Worm (Caenorhabditis elegans) whole organism, L3 larva: ENCODE data around the gene Y102E9.5.

Source experiments
- R02D3.7 ChIP-seq: fragments of 150-350 bp; optimal IDR thresholded peaks from 2 replicates; lab custom pipeline; 2014; ENCODE audit warnings: missing biosample characterization, missing genetic modification characterization
- ZK546.5 ChIP-seq: sonication (generic microtip); optimal IDR thresholded peaks from 2 replicates; lab custom pipeline; 2017; ENCODE audit warnings: missing biosample characterization, missing genetic modification characterization
- aly-2 ChIP-seq: fragments of 150-350 bp; optimal IDR thresholded peaks from 2 replicates; lab custom pipeline; 2014; ENCODE audit warnings: missing biosample characterization, missing genetic modification characterization
- ceh-16 ChIP-seq: sonication (generic microtip); optimal IDR thresholded peaks from 2 replicates; lab custom pipeline; 2017; ENCODE audit warnings: missing biosample characterization, missing genetic modification characterization
- ceh-28 ChIP-seq: fragments of 150-350 bp; optimal IDR thresholded peaks from 2 replicates; lab custom pipeline; 2014; ENCODE audit warnings: missing biosample characterization, missing genetic modification reagents, missing genetic modification characterization
- ceh-82 ChIP-seq: fragments of 150-350 bp; optimal IDR thresholded peaks from 2 replicates; lab custom pipeline; 2014; ENCODE audit warnings: missing biosample characterization, missing genetic modification characterization
- ceh-9 ChIP-seq: sonication (generic microtip); optimal IDR thresholded peaks from 2 replicates; lab custom pipeline; 2018; ENCODE audit warnings: missing biosample characterization, missing genetic modification characterization
- daf-12 ChIP-seq: fragments of 150-350 bp; optimal IDR thresholded peaks from 2 replicates; lab custom pipeline; 2014; ENCODE audit warnings: missing biosample characterization, missing genetic modification reagents, missing genetic modification characterization
- egl-27 ChIP-seq: sonication (generic microtip); optimal IDR thresholded peaks from 4 replicates; lab custom pipeline; 2017; ENCODE audit warnings: missing biosample characterization, missing genetic modification reagents, missing genetic modification characterization
- egl-5 ChIP-seq: fragments of 150-350 bp; optimal IDR thresholded peaks from 2 replicates; lab custom pipeline; 2017; ENCODE audit warnings: missing biosample characterization, missing genetic modification reagents, missing genetic modification characterization, inconsistent platforms
- elt-2 ChIP-seq: sonication (generic microtip); optimal IDR thresholded peaks from 2 replicates; lab custom pipeline; 2016; ENCODE audit warnings: missing genetic modification reagents, mild to moderate bottlenecking, missing genetic modification characterization, missing compliant biosample characterization
- elt-3 ChIP-seq, 3 experiments: fragments of 150-350 bp in 1 of 3; sonication (generic microtip) in 2 of 3; optimal IDR thresholded peaks; 2 replicates in 2 of 3; 4 replicates in 1 of 3; lab custom pipeline; 2014 to 2017; ENCODE audit warnings: missing biosample characterization in 3 of 3, missing genetic modification characterization in 3 of 3
- eor-1 ChIP-seq, 2 experiments: fragments of 150-350 bp; optimal IDR thresholded peaks; 2 replicates each; lab custom pipeline; 2014 to 2018; ENCODE audit warnings: missing biosample characterization in 2 of 2, missing genetic modification characterization in 2 of 2
- fkh-10 ChIP-seq: sonication (generic microtip); optimal IDR thresholded peaks from 2 replicates; lab custom pipeline; 2017; ENCODE audit warnings: missing biosample characterization, missing genetic modification reagents, missing genetic modification characterization
- fkh-2 ChIP-seq: fragments of 150-350 bp; optimal IDR thresholded peaks from 2 replicates; lab custom pipeline; 2014; ENCODE audit warnings: missing biosample characterization, missing genetic modification reagents, missing genetic modification characterization
- fos-1 ChIP-seq: fragments of 150-350 bp; optimal IDR thresholded peaks from 2 replicates; lab custom pipeline; 2014; ENCODE audit warnings: missing biosample characterization, missing genetic modification characterization
- hmg-11 ChIP-seq: sonication (generic microtip); optimal IDR thresholded peaks from 2 replicates; lab custom pipeline; 2016; ENCODE audit warnings: missing genetic modification characterization, missing compliant biosample characterization
- jun-1 ChIP-seq: fragments of 150-350 bp; optimal IDR thresholded peaks from 2 replicates; lab custom pipeline; 2014; ENCODE audit warnings: missing biosample characterization, missing genetic modification reagents, missing genetic modification characterization
- lin-15B ChIP-seq: fragments of 150-350 bp; optimal IDR thresholded peaks from 2 replicates; lab custom pipeline; 2014; ENCODE audit warnings: missing biosample characterization, missing genetic modification characterization
- lsy-12 ChIP-seq: sonication (generic microtip); optimal IDR thresholded peaks from 2 replicates; lab custom pipeline; 2016; ENCODE audit warnings: mild to moderate bottlenecking, missing genetic modification characterization, missing compliant biosample characterization
- mdl-1 ChIP-seq: fragments of 150-350 bp; optimal IDR thresholded peaks from 2 replicates; lab custom pipeline; 2014; ENCODE audit warnings: missing biosample characterization, missing genetic modification characterization
- nhr-12 ChIP-seq: fragments of 150-350 bp; optimal IDR thresholded peaks from 2 replicates; lab custom pipeline; 2014; ENCODE audit warnings: missing biosample characterization, missing genetic modification characterization
- nhr-23 ChIP-seq: fragments of 150-350 bp; optimal IDR thresholded peaks from 2 replicates; lab custom pipeline; 2014; ENCODE audit warnings: missing biosample characterization, missing genetic modification reagents, missing genetic modification characterization
- nhr-25 ChIP-seq: sonication (generic microtip); optimal IDR thresholded peaks from 2 replicates; lab custom pipeline; 2017; ENCODE audit warnings: missing biosample characterization, missing genetic modification characterization
- nhr-28 ChIP-seq: fragments of 150-350 bp; optimal IDR thresholded peaks from 2 replicates; lab custom pipeline; 2014; ENCODE audit warnings: missing biosample characterization, missing genetic modification characterization
- nhr-67 ChIP-seq: fragments of 150-350 bp; optimal IDR thresholded peaks from 2 replicates; lab custom pipeline; 2014; ENCODE audit warnings: missing biosample characterization, missing genetic modification characterization
- nhr-76 ChIP-seq: fragments of 150-350 bp; sonication (generic microtip); optimal IDR thresholded peaks from 5 replicates; lab custom pipeline; 2014; ENCODE audit warnings: missing biosample characterization, missing genetic modification characterization
- pha-4 ChIP-seq: fragments of 150-350 bp; optimal IDR thresholded peaks from 2 replicates; lab custom pipeline; 2014; ENCODE audit warnings: missing biosample characterization, missing genetic modification reagents, missing genetic modification characterization
- pqm-1 ChIP-seq: fragments of 150-350 bp; optimal IDR thresholded peaks from 2 replicates; lab custom pipeline; 2017; ENCODE audit warnings: missing biosample characterization, missing genetic modification characterization, inconsistent platforms
- sea-2 ChIP-seq: fragments of 150-350 bp; sonication (generic microtip); optimal IDR thresholded peaks from 4 replicates; lab custom pipeline; 2014; ENCODE audit warnings: missing biosample characterization, missing genetic modification reagents, missing genetic modification characterization
- skn-1 ChIP-seq: fragments of 150-350 bp; optimal IDR thresholded peaks from 2 replicates; lab custom pipeline; 2014; ENCODE audit warnings: missing biosample characterization, missing genetic modification characterization
- tbx-2 ChIP-seq: sonication (generic microtip); optimal IDR thresholded peaks from 2 replicates; lab custom pipeline; 2016; ENCODE audit warnings: mild to moderate bottlenecking, missing genetic modification characterization, missing compliant biosample characterization
- unc-39 ChIP-seq: sonication (generic microtip); optimal IDR thresholded peaks from 4 replicates; lab custom pipeline; 2017; ENCODE audit warnings: missing biosample characterization, missing genetic modification characterization
- unc-62 ChIP-seq: fragments of 150-350 bp; sonication (generic microtip); optimal IDR thresholded peaks from 4 replicates; lab custom pipeline; 2014; ENCODE audit warnings: missing biosample characterization, missing genetic modification reagents, missing genetic modification characterization
- zag-1 ChIP-seq: fragments of 150-350 bp; optimal IDR thresholded peaks from 2 replicates; lab custom pipeline; 2014; ENCODE audit warnings: missing biosample characterization, missing genetic modification characterization
- ztf-4 ChIP-seq: fragments of 150-350 bp; optimal IDR thresholded peaks from 2 replicates; lab custom pipeline; 2014; ENCODE audit warnings: missing biosample characterization, missing genetic modification characterization

Y102E9.5 gene

DNA sequence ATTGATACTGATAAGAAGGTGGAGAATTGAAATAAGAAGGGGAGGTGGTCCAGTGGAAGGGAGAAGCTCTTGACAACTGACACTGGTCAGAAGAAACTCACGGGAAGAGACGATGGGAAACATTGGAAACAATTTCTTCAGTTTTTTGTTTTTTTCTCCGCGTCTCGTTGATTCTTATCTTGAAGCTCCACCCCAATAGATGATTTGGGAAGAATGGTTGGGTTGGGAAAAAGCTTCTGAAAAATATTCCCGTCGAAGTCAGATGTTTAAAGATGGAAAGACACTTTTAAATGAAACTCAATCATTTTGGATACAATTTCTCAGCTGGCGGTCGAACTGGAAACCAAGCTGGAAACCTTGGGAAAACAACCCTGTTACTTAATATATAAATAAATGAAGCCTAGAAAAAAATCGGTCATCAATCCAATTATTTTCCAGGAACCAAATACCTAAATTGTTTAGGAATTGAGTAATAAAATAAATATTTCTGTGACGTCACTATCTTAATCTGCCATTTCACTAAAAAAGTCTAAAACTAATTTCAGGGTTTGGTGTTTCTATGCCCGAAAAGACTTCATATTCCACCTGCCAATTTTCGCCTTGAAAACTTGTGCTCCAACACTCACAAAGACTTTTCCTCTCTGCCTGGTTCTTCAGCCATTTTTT, at the start of gene Y102E9.5, which contains the start of gene odr-4:
Y102E9.5 (minus strand) TSS at position 101 of the 666 bp plus-strand sequence.
odr-4 (plus strand) TSS at position 616 of the 666 bp plus-strand sequence.
- TF ChIP-seq ceh-9 (tag; lab: Kevin White, UChicago) = no peak
- TF ChIP-seq egl-27 = no peak
- no peak for TF ChIP-seq elt-3 (tag; optimal IDR thresholded peaks at IDR 0.05; lab: Kevin White, UChicago)
- TF ChIP-seq tbx-2 = no peak
- no peak for TF ChIP-seq elt-2
- no peak for TF ChIP-seq ZK546.5 (tag; lab: Kevin White, UChicago)
- TF ChIP-seq ceh-16 = no peak
- TF ChIP-seq unc-62 (GFP tag; lab: Kevin White, UChicago) = no peak
- TF ChIP-seq sea-2 (GFP tag; lab: Kevin White, UChicago) = no peak
- TF ChIP-seq hmg-11 (tag; lab: Kevin White, UChicago) = no peak
- TF ChIP-seq nhr-23 (tag; lab: Kevin White, UChicago) = no peak
- TF ChIP-seq lin-15B = no peak
- TF ChIP-seq mdl-1 (tag; lab: Kevin White, UChicago) = no peak
- TF ChIP-seq nhr-25 = no peak
- TF ChIP-seq daf-12 (tag; lab: Kevin White, UChicago) = no peak
- TF ChIP-seq egl-5 (tag; lab: Kevin White, UChicago) = no peak

DNA sequence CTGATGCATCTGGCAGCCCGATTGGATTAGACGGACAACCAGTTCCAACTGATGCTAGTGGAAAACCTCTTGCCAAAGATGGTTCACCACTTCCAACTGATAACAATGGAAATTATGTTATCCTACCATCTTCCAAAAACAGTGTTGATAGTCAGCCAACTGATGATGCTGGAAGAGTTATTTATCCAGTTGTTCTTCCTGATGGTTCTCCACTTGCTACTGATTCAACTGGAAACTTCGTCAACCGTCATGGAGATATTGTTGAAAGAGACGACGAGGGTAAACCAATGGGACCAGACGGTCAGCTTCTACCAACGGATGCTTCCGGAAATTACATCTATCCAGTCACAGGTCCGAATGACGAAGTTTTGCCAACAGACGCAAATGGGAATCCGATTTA, 26.7 kb upstream of the Y102E9.5 start:
- TF ChIP-seq ceh-28 (tag; lab: Kevin White, UChicago) = no peak
- no peak for TF ChIP-seq skn-1 (tag; lab: Kevin White, UChicago)
- no peak for TF ChIP-seq mdl-1 (tag; lab: Kevin White, UChicago)
- TF ChIP-seq nhr-76 (tag; lab: Kevin White, UChicago) = no peak
- TF ChIP-seq ceh-16 = no peak
- no peak for TF ChIP-seq elt-2

DNA sequence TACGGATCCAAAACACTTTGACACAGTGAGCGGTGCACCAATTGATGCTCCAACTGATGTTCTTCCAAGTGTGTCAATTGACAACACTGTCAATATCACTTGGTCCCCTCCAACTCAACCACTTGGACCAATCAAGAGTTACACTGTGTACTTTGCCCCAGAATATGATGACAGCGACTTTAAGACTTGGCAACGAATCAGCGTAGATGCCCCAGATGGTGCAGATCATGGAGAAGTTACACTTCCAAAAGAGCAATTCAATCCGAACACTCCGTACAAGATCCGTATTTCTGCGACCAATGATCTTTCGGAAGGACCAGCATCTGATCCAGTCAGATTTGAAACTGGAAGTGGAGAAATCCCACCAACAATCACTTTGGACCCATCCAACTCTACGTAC, 22.5 kb upstream of the Y102E9.5 start:
- TF ChIP-seq egl-27 (no peak), nhr-23 (tag; lab: Kevin White, UChicago) (no peak), elt-3 (tag; optimal IDR thresholded peaks at IDR 0.05; lab: Kevin White, UChicago) (no peak), mdl-1 (tag; lab: Kevin White, UChicago) (no peak), aly-2 (tag; lab: Kevin White, UChicago) (no peak), eor-1 (tag; optimal IDR thresholded peaks at IDR 0.05; lab: Kevin White, UChicago) (no peak), nhr-76 (tag; lab: Kevin White, UChicago) (no peak), pqm-1 (tag; lab: Kevin White, UChicago) (no peak)

DNA sequence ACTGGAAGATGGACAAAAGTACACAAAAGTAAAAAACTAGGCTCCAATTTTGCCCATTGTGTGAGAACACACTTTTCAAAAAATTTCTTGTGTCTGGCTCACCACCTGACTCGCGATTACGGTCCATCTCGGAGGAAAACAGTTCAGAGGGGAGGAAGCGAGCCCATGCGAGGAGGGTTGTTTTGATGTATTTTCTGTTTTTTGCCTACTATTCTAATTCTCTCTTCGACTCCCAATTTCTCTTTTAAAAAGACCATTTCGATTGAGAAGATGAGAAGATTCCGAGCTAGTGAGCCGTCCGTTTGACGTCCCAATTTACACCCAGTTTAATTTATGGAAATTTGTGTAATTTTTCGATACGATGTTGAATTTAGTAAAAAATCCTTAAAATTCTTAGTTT, 16.6 kb upstream of the Y102E9.5 start:
- TF ChIP-seq unc-62 (GFP tag; lab: Kevin White, UChicago) (no peak), zag-1 (tag; lab: Kevin White, UChicago) (no peak), nhr-28 (tag; lab: Kevin White, UChicago) (no peak), jun-1 (tag; lab: Kevin White, UChicago) (no peak), lin-15B (no peak), fkh-2 (no peak), egl-5 (tag; lab: Kevin White, UChicago) (no peak), fkh-10 (GFP tag; lab: Kevin White, UChicago) (no peak), egl-27 (no peak), mdl-1 (tag; lab: Kevin White, UChicago) (no peak), unc-39 (tag; lab: Kevin White, UChicago) (no peak), sea-2 (GFP tag; lab: Kevin White, UChicago) (no peak), eor-1 (tag; optimal IDR thresholded peaks at IDR 0.05; lab: Kevin White, UChicago) (no peak), elt-2 (no peak), skn-1 (tag; lab: Kevin White, UChicago) (no peak), nhr-25 (no peak), pha-4 (tag; lab: Kevin White, UChicago) (no peak), ceh-82 (tag; lab: Kevin White, UChicago) (no peak), ZK546.5 (tag; lab: Kevin White, UChicago) (no peak)
- TF ChIP-seq, all 47 proteins: peak for 0

DNA sequence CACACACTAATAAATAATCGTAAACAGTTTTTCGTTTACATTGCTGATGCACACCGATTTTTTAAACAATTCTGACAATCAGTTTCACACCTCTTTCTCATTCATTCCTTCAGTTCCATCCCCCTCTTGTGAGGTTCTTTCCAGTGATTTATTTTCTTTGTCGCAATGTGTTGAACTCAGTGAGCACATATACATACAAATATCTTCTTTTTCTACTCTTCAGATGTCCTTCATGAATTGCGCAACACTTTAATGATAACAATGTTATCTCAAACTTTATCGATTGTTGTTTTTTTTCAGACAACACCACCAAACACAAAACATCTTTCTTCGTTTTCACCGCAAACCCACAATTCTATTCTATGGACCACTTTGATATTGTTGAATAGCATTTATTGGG, 15.9 kb upstream of the Y102E9.5 start, which contains the start of gene dig-1:
dig-1 (plus strand) TSS at position 301 of the 400 bp plus-strand sequence.
- TF ChIP-seq jun-1 (tag; lab: Kevin White, UChicago) (no peak), sea-2 (GFP tag; lab: Kevin White, UChicago) (no peak), R02D3.7 (tag; lab: Kevin White, UChicago) (no peak), daf-12 (tag; lab: Kevin White, UChicago) (no peak), ztf-4 (tag; lab: Kevin White, UChicago) (no peak), fos-1 (no peak), nhr-67 (no peak), tbx-2 (no peak), zag-1 (tag; lab: Kevin White, UChicago) (no peak), nhr-25 (no peak), egl-5 (tag; lab: Kevin White, UChicago) (no peak), unc-39 (tag; lab: Kevin White, UChicago) (no peak), lsy-12 (tag; lab: Kevin White, UChicago) (no peak), fkh-10 (GFP tag; lab: Kevin White, UChicago) (no peak), nhr-12 (tag; lab: Kevin White, UChicago) (no peak)
- TF ChIP-seq, all 47 proteins: peak for 0
